Worm (Caenorhabditis elegans) whole organism, late embryonic: ENCODE data around the gene F28C6.5.

ENCODE experiments used
- F13H6.1 ChIP-seq: sonication (generic microtip); optimal IDR thresholded peaks from 2 replicates; lab custom pipeline; 2016; ENCODE audit warnings: missing genetic modification characterization, missing compliant biosample characterization
- K09A11.1 ChIP-seq: sonication (generic microtip); optimal IDR thresholded peaks from 2 replicates; lab custom pipeline; 2017; ENCODE audit warnings: antibody characterized with exemption, mild to moderate bottlenecking, missing genetic modification characterization, missing compliant biosample characterization; ENCODE audit not compliant: insufficient read depth
- ahr-1 ChIP-seq: sonication (generic microtip); optimal IDR thresholded peaks from 2 replicates; lab custom pipeline; 2016; ENCODE audit warnings: missing genetic modification characterization, missing compliant biosample characterization
- ama-1 ChIP-seq: fragments of 150-350 bp; optimal IDR thresholded peaks from 2 replicates; lab custom pipeline; 2014
- ceh-14 ChIP-seq: sonication (generic microtip); optimal IDR thresholded peaks from 2 replicates; lab custom pipeline; 2016; ENCODE audit warnings: missing genotype, missing genetic modification characterization, missing compliant biosample characterization
- ceh-18 ChIP-seq: sonication (generic microtip); optimal IDR thresholded peaks from 2 replicates; lab custom pipeline; 2016; ENCODE audit warnings: missing genetic modification characterization, missing compliant biosample characterization
- ceh-2 ChIP-seq: sonication (generic microtip); optimal IDR thresholded peaks from 2 replicates; lab custom pipeline; 2016; ENCODE audit warnings: missing genotype, missing genetic modification characterization, missing compliant biosample characterization
- ceh-31 ChIP-seq: sonication (generic microtip); optimal IDR thresholded peaks from 2 replicates; lab custom pipeline; 2016; ENCODE audit warnings: missing genetic modification characterization, missing compliant biosample characterization
- ceh-34 ChIP-seq: sonication (generic microtip); optimal IDR thresholded peaks from 2 replicates; lab custom pipeline; 2016; ENCODE audit warnings: mild to moderate bottlenecking, missing genetic modification characterization, missing compliant biosample characterization
- ceh-6 ChIP-seq: fragments of 200-800 bp; sonication (Bioruptor generic); optimal IDR thresholded peaks from 2 replicates; lab custom pipeline; 2018; ENCODE audit warnings: mild to moderate bottlenecking, missing genetic modification characterization, missing compliant biosample characterization
- ceh-9 ChIP-seq: sonication (generic microtip); optimal IDR thresholded peaks from 2 replicates; lab custom pipeline; 2016; ENCODE audit warnings: mild to moderate bottlenecking, missing genetic modification characterization, inconsistent platforms, missing compliant biosample characterization
- che-1 ChIP-seq: sonication (generic microtip); optimal IDR thresholded peaks from 2 replicates; lab custom pipeline; 2016; ENCODE audit warnings: mild to moderate bottlenecking, missing genetic modification characterization, missing compliant biosample characterization
- dve-1 ChIP-seq: sonication (generic microtip); optimal IDR thresholded peaks from 2 replicates; lab custom pipeline; 2017; ENCODE audit warnings: antibody characterized with exemption, mild to moderate bottlenecking, missing genetic modification characterization, missing compliant biosample characterization
- elt-2 ChIP-seq: sonication (generic microtip); optimal IDR thresholded peaks from 2 replicates; lab custom pipeline; 2016; ENCODE audit warnings: missing genetic modification reagents, missing genetic modification characterization, missing compliant biosample characterization
- ets-4 ChIP-seq: sonication (generic microtip); optimal IDR thresholded peaks from 2 replicates; lab custom pipeline; 2016; ENCODE audit warnings: missing genetic modification characterization, missing compliant biosample characterization
- eyg-1 ChIP-seq: sonication (generic microtip); optimal IDR thresholded peaks from 2 replicates; lab custom pipeline; 2016; ENCODE audit warnings: missing genotype, missing genetic modification characterization, missing compliant biosample characterization
- fkh-10 ChIP-seq: fragments of 150-350 bp; optimal IDR thresholded peaks from 2 replicates; lab custom pipeline; 2014; ENCODE audit warnings: missing biosample characterization, missing genetic modification reagents, missing genetic modification characterization
- hlh-15 ChIP-seq: sonication (generic microtip); optimal IDR thresholded peaks from 2 replicates; lab custom pipeline; 2016; ENCODE audit warnings: missing genetic modification characterization, missing compliant biosample characterization
- hlh-30 ChIP-seq: sonication (generic microtip); optimal IDR thresholded peaks from 2 replicates; lab custom pipeline; 2017; ENCODE audit warnings: antibody characterized with exemption, missing genetic modification characterization, missing compliant biosample characterization; ENCODE audit not compliant: insufficient read depth
- hlh-6 ChIP-seq: sonication (generic microtip); optimal IDR thresholded peaks from 2 replicates; lab custom pipeline; 2016; ENCODE audit warnings: missing genotype, missing genetic modification characterization, missing compliant biosample characterization
- hlh-8 ChIP-seq: sonication (generic microtip); optimal IDR thresholded peaks from 2 replicates; lab custom pipeline; 2016; ENCODE audit warnings: missing genotype, missing genetic modification characterization, missing compliant biosample characterization
- lim-6 ChIP-seq: sonication (generic microtip); optimal IDR thresholded peaks from 2 replicates; lab custom pipeline; 2016; ENCODE audit warnings: missing genetic modification characterization, missing compliant biosample characterization
- npax-4 ChIP-seq: sonication (generic microtip); optimal IDR thresholded peaks from 2 replicates; lab custom pipeline; 2016; ENCODE audit warnings: missing genetic modification characterization, missing compliant biosample characterization
- pag-3 ChIP-seq: sonication (generic microtip); optimal IDR thresholded peaks from 2 replicates; lab custom pipeline; 2016; ENCODE audit warnings: missing compliant biosample characterization, missing genetic modification characterization, borderline replicate concordance
- pax-1 ChIP-seq: fragments of 150-350 bp; optimal IDR thresholded peaks from 2 replicates; lab custom pipeline; 2014; ENCODE audit warnings: missing biosample characterization, missing genetic modification characterization
- pha-2 ChIP-seq: sonication (generic microtip); optimal IDR thresholded peaks from 2 replicates; lab custom pipeline; 2017; ENCODE audit warnings: mild to moderate bottlenecking, missing genetic modification characterization, missing compliant biosample characterization
- pha-4 ChIP-seq: fragments of 150-350 bp; optimal IDR thresholded peaks from 2 replicates; lab custom pipeline; 2018; ENCODE audit warnings: missing biosample characterization, missing genetic modification reagents, missing genetic modification characterization
- pqm-1 ChIP-seq: sonication (generic microtip); optimal IDR thresholded peaks from 2 replicates; lab custom pipeline; 2016; ENCODE audit warnings: missing genetic modification characterization, missing compliant biosample characterization
- pros-1 ChIP-seq: fragments of 150-350 bp; optimal IDR thresholded peaks from 2 replicates; lab custom pipeline; 2014; ENCODE audit warnings: missing biosample characterization, missing genetic modification reagents, missing genetic modification characterization
- rnt-1 ChIP-seq: sonication (generic microtip); optimal IDR thresholded peaks from 2 replicates; lab custom pipeline; 2016; ENCODE audit warnings: missing genetic modification characterization, missing compliant biosample characterization
- sox-2 ChIP-seq: fragments of 200-800 bp; sonication (Bioruptor generic); IDR thresholded peaks from 2 replicates; pipeline ENCODE4 v1.3.6; 2022; ENCODE audit warnings: missing genetic modification reagents, missing genetic modification characterization, missing compliant biosample characterization
- tbx-7 ChIP-seq: sonication (generic microtip); optimal IDR thresholded peaks from 2 replicates; lab custom pipeline; 2016; ENCODE audit warnings: missing genotype, missing genetic modification characterization, missing compliant biosample characterization
- unc-3 ChIP-seq, 2 experiments: fragments of 200-800 bp in 1 of 2; sonication (Bioruptor generic) in 1 of 2; sonication (generic microtip) in 1 of 2; conservative IDR thresholded peaks in 1 of 2; optimal IDR thresholded peaks in 1 of 2; 2 replicates each; pipeline versions ENCODE4 v1.3.6 to Lab custom; 2016 to 2022; ENCODE audit warnings: missing compliant biosample characterization in 2 of 2, missing genetic modification characterization in 2 of 2, missing genetic modification reagents in 1 of 2
- unc-42 ChIP-seq: sonication (generic microtip); optimal IDR thresholded peaks from 2 replicates; lab custom pipeline; 2016; ENCODE audit warnings: missing genotype, missing genetic modification characterization, missing compliant biosample characterization
- unc-86 ChIP-seq: sonication (generic microtip); optimal IDR thresholded peaks from 2 replicates; lab custom pipeline; 2016; ENCODE audit warnings: missing genetic modification characterization, missing compliant biosample characterization
- zip-5 ChIP-seq: sonication (generic microtip); optimal IDR thresholded peaks from 2 replicates; lab custom pipeline; 2016; ENCODE audit warnings: missing genetic modification characterization, missing compliant biosample characterization
- ztf-16 ChIP-seq: sonication (generic microtip); optimal IDR thresholded peaks from 2 replicates; lab custom pipeline; 2017; ENCODE audit warnings: missing genetic modification characterization, missing compliant biosample characterization

The F28C6.5 gene

DNA sequence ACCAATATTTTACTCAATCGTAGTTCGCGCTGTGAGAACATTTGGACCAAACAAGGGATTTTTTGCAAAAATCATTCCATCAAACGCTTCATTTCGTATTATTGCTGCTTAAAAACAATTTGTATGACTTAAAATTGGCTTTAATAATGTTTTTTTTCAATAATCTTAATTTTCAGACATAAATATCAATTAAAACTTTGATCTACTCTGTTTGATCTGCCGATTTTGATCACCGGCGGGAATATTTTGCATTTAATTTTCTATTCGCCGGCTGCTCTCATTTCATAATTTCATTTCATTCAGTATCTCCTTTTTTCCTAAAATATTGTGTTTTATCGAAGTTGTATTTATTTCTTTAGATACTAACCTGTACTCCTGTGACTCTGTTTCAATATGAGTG lies 24.1 kb upstream of the F28C6.5 start, which contains the start of gene puf-5:
Gene puf-5, plus strand, starts transcription at position 358 of the 400 bp plus-strand sequence.
- TF ChIP-seq pros-1 (tag; lab: Kevin White, UChicago): no peak
- no peak for TF ChIP-seq unc-3 (GFP tag; conservative IDR thresholded peaks at IDR 0.05; lab: Robert Waterston, UW)
- no peak for TF ChIP-seq unc-3 (tag; optimal IDR thresholded peaks at IDR 0.05; lab: Kevin White, UChicago)
- no peak for TF ChIP-seq ets-4 (tag; lab: Kevin White, UChicago)
- no peak for TF ChIP-seq che-1
- TF ChIP-seq hlh-6: no peak
- no peak for TF ChIP-seq ceh-2 (tag; lab: Kevin White, UChicago)
- no peak for TF ChIP-seq zip-5 (tag; lab: Kevin White, UChicago)

DNA sequence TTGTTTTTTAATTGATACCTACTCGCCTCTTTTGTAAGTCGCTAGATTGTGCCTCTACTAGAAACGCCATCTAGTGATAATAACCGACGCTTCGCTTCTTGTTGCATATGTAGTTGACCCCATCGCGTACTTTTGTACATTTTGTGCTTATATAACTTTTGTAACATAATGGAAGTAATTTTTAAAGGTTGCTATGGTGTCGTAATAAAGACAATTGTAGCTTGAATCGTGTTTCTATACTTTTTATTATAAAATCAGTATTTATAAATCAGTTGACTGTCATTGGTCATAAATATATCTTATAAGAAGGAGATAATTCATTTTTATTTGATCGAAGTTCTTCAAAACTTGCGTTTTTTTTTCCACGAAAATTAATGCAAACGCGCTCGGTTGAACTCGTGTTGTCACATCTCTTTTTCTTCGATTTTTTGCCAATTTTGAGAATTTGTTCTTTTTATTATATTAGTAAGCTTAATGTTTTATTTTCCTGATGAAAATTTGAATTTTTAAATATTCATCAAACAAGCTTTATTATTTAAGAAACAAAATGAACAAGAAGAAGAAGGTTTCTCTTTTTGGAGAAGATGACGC lies 21.7 kb upstream of the F28C6.5 start, which contains the start of gene F54C9.9:
Gene F54C9.9, plus strand, starts transcription at position 541 of the 591 bp plus-strand sequence.
- TF ChIP-seq lim-6 (tag; lab: Kevin White, UChicago): no peak
- no peak for TF ChIP-seq hlh-8 (tag; lab: Kevin White, UChicago)
- TF ChIP-seq ceh-2 (tag; lab: Kevin White, UChicago): no peak
- TF ChIP-seq pha-2 (tag; lab: Kevin White, UChicago): no peak
- no peak for TF ChIP-seq ceh-6 (GFP tag; lab: Kevin White, UChicago)
- no peak for TF ChIP-seq unc-42
- TF ChIP-seq eyg-1 (tag; lab: Kevin White, UChicago): no peak
- TF ChIP-seq F13H6.1 (tag; lab: Kevin White, UChicago): no peak
- TF ChIP-seq unc-86 (tag; lab: Kevin White, UChicago): no peak
- no peak for TF ChIP-seq sox-2 (GFP tag; lab: Robert Waterston, UW)
- TF ChIP-seq pha-4: no peak
- TF ChIP-seq npax-4 (tag; lab: Kevin White, UChicago): no peak
- TF ChIP-seq elt-2 (tag; lab: Kevin White, UChicago): no peak
- no peak for TF ChIP-seq ceh-14 (tag; lab: Kevin White, UChicago)
- no peak for TF ChIP-seq ama-1 (lab: Kevin White, UChicago)
- TF ChIP-seq pqm-1: no peak

DNA sequence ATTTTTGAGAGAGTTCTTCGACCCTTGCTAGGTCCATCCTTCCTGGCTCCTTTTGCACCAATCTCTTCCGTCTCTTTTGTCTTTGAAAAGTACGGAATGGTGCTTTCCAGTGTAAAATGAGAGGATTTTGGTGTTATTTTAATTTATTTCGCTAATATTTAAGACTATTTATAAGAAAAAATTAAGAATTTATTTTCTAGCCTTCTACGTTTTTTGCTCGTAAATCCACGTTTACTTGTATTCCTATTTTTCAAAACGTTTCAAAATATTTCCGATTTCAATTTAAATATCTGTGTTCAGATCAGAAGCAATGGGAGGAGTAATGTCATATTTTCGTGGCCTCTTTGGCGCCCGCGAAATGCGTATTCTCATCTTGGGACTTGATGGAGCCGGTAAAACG lies 17.6 kb upstream of the F28C6.5 start, which contains the start of gene arl-1:
Gene arl-1, plus strand, starts transcription at position 301 of the 400 bp plus-strand sequence.
- TF ChIP-seq pag-3 (tag; lab: Kevin White, UChicago) (no peak), lim-6 (tag; lab: Kevin White, UChicago) (no peak), ama-1 (lab: Kevin White, UChicago) (no peak), dve-1 (no peak), ahr-1 (tag; lab: Kevin White, UChicago) (no peak), pros-1 (tag; lab: Kevin White, UChicago) (no peak), elt-2 (tag; lab: Kevin White, UChicago) (no peak), K09A11.1 (tag; lab: Kevin White, UChicago) (no peak), tbx-7 (tag; lab: Kevin White, UChicago) (no peak), F13H6.1 (tag; lab: Kevin White, UChicago) (no peak), rnt-1 (tag; lab: Kevin White, UChicago) (no peak), fkh-10 (GFP tag; lab: Kevin White, UChicago) (no peak), ceh-18 (tag; lab: Kevin White, UChicago) (no peak), unc-3 (GFP tag; conservative IDR thresholded peaks at IDR 0.05; lab: Robert Waterston, UW) (no peak), unc-3 (tag; optimal IDR thresholded peaks at IDR 0.05; lab: Kevin White, UChicago) (no peak), hlh-15 (tag; lab: Kevin White, UChicago) (no peak), ceh-9 (tag; lab: Kevin White, UChicago) (no peak), ztf-16 (no peak), ceh-34 (no peak)

DNA sequence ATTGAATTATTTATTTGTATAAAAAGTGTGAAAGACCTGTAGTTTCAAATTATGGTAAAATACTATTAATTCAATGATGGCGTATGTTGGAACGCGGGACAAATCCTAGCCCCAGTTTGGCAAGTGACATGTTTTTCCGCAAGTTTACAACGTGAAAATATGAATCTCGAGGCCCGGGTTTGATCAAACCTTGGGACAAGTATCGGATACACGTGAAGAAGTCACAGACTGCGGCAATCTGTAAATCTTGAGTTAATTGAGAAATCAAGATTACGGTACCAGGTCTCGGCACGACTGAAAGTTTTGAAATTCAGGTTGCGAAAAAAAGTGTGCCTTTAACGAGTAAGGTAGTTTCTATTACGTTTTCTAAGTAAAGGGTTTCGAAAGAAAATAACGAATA lies 16.3 kb upstream of the F28C6.5 start:
- no peak for TF ChIP-seq pax-1
- TF ChIP-seq ama-1 (lab: Kevin White, UChicago): peak; percentile 33
- no peak for TF ChIP-seq ceh-31 (tag; lab: Kevin White, UChicago)
- no peak for TF ChIP-seq hlh-30
- no peak for TF ChIP-seq zip-5 (tag; lab: Kevin White, UChicago)
